Worm (Caenorhabditis elegans): Measurements from ENCODE around the gene plr-1.

DNA sequence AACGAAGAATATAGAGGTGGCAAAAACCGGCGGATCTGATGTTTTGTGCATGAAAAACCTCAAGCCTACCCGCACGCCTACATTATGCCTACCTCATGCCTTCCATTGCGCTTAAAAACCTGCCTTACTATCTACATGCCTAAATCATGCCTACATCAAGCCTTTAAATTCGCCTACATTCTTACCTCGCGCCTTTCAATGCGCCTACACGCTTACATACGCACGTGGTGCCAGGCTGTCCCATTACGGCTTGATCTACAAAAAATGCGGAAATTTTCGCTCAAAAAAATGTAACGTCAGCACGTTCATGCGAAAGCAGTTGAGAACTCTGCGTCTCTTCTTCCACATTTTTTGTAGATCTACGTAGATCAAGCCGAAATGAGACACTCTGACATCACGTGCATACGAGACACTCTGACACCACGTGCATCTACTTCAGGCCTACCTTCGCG, 27.5 kb downstream of the plr-1 start, which contains the start of gene fbxa-220:
- TF ChIP-seq snpc-4 (tag; optimal IDR thresholded peaks at IDR 0.05) (no peak), nhr-12 (tag; optimal IDR thresholded peaks at IDR 0.05) (no peak), unc-62 (GFP tag; optimal IDR thresholded peaks at IDR 0.05) (no peak), elt-1 (tag; optimal IDR thresholded peaks at IDR 0.05; ENCODE audit: borderline replicate concordance, insufficient read depth) (no peak)
